Fruit fly (Drosophila melanogaster) whole organism, wandering third instar larva: ENCODE data around the gene spdi.

Experiments
- CG9705 ChIP-seq: fragments of 200-800 bp; sonication (Bioruptor generic); optimal IDR thresholded peaks from 2 replicates; lab custom pipeline; 2018; ENCODE audit warnings: missing biosample characterization, mild to moderate bottlenecking, missing genetic modification characterization
- CrebA ChIP-seq: fragments of 200-800 bp; sonication (Bioruptor generic); optimal IDR thresholded peaks from 2 replicates; lab custom pipeline; 2016; ENCODE audit warnings: missing biosample characterization, mild to moderate bottlenecking, missing genetic modification characterization, borderline replicate concordance
- Dfd ChIP-seq: fragments of >200 bp; optimal IDR thresholded peaks from 2 replicates; lab custom pipeline; 2017; ENCODE audit warnings: missing biosample characterization, missing genetic modification characterization
- Dif ChIP-seq: fragments of 200-275, 200-300 bp; sonication (Bioruptor generic); optimal IDR thresholded peaks from 2 replicates; lab custom pipeline; 2018; ENCODE audit warnings: missing biosample characterization, missing genetic modification characterization; ENCODE audit not compliant: partially characterized antibody
- GATAd ChIP-seq: sonication (Bioruptor generic); optimal IDR thresholded peaks from 2 replicates; lab custom pipeline; 2016; ENCODE audit warnings: missing biosample characterization, missing genetic modification characterization
- Hnf4 ChIP-seq: fragments of 200-800 bp; sonication (Bioruptor generic); optimal IDR thresholded peaks from 2 replicates; lab custom pipeline; 2016; ENCODE audit warnings: missing biosample characterization, mild to moderate bottlenecking, missing genetic modification characterization
- Hr83 ChIP-seq: fragments of 200-300 bp; sonication (Bioruptor generic); optimal IDR thresholded peaks from 2 replicates; lab custom pipeline; 2016; ENCODE audit warnings: missing biosample characterization, mild to moderate bottlenecking, missing genetic modification characterization, moderate library complexity; ENCODE audit not compliant: poor library complexity, severe bottlenecking
- Jra ChIP-seq: sonication (Bioruptor generic); optimal IDR thresholded peaks from 2 replicates; lab custom pipeline; 2016; ENCODE audit warnings: missing biosample characterization, missing genetic modification characterization
- Mio ChIP-seq: sonication (Bioruptor generic); optimal IDR thresholded peaks from 2 replicates; lab custom pipeline; 2016; ENCODE audit warnings: missing biosample characterization, missing genetic modification characterization
- Myc ChIP-seq: fragments of >200 bp; optimal IDR thresholded peaks from 2 replicates; lab custom pipeline; 2017
- N ChIP-seq: fragments of >200 bp; optimal IDR thresholded peaks from 2 replicates; lab custom pipeline; 2018; ENCODE audit warnings: missing biosample characterization, missing external identifiers, missing genetic modification characterization
- OdsH ChIP-seq: fragments of 200-800 bp; sonication (Bioruptor generic); optimal IDR thresholded peaks from 2 replicates; lab custom pipeline; 2016; ENCODE audit warnings: missing biosample characterization, mild to moderate bottlenecking, missing genetic modification characterization
- Rel ChIP-seq, 2 experiments: fragments of 200-800 bp; sonication (Bioruptor generic) in 1 of 2; optimal IDR thresholded peaks; 2 replicates in 1 of 2; 3 replicates in 1 of 2; lab custom pipeline; 2016 to 2019; ENCODE audit warnings: mild to moderate bottlenecking in 2 of 2, missing biosample characterization in 2 of 2, missing genetic modification characterization in 2 of 2, moderate library complexity in 1 of 2
- Sp1 ChIP-seq: fragments of 200-800 bp; sonication (Bioruptor generic); optimal IDR thresholded peaks from 3 replicates; lab custom pipeline; 2019; ENCODE audit warnings: missing biosample characterization, mild to moderate bottlenecking, missing genetic modification characterization, moderate library complexity
- br ChIP-seq: fragments of 200-800 bp; sonication (Bioruptor generic); optimal IDR thresholded peaks from 2 replicates; lab custom pipeline; 2016; ENCODE audit warnings: missing biosample characterization, missing genetic modification characterization
- dl ChIP-seq, 2 experiments: fragments of 175-275, 200-275 bp in 1 of 2; fragments of 200-275 bp in 1 of 2; sonication (Bioruptor generic); optimal IDR thresholded peaks; lab custom pipeline; 2018; ENCODE audit warnings: mild to moderate bottlenecking in 2 of 2, missing biosample characterization in 2 of 2, missing genetic modification characterization in 2 of 2, moderate library complexity in 2 of 2; ENCODE audit not compliant: partially characterized antibody in 2 of 2, insufficient read depth in 1 of 2
- dmrt93B ChIP-seq: fragments of 200-800 bp; sonication (Bioruptor generic); optimal IDR thresholded peaks from 2 replicates; lab custom pipeline; 2018; ENCODE audit warnings: missing biosample characterization, mild to moderate bottlenecking, missing genetic modification characterization
- dsf ChIP-seq: sonication (Bioruptor generic); optimal IDR thresholded peaks from 2 replicates; lab custom pipeline; 2016; ENCODE audit warnings: missing biosample characterization, missing genetic modification characterization, borderline replicate concordance
- ey ChIP-seq: fragments of 200-800 bp; sonication (Bioruptor generic); optimal IDR thresholded peaks from 2 replicates; lab custom pipeline; 2016; ENCODE audit warnings: missing biosample characterization, missing genetic modification characterization
- foxo ChIP-seq, 2 experiments: fragments of 200-800 bp; sonication (Bioruptor generic); optimal IDR thresholded peaks; 2 replicates in 1 of 2; 3 replicates in 1 of 2; lab custom pipeline; 2016 to 2017; ENCODE audit warnings: missing biosample characterization in 2 of 2, missing genetic modification characterization in 2 of 2
- fru ChIP-seq: fragments of 200-800 bp; sonication (Bioruptor generic); optimal IDR thresholded peaks from 3 replicates; lab custom pipeline; 2016; ENCODE audit warnings: missing biosample characterization, mild to moderate bottlenecking, missing genetic modification characterization
- h ChIP-seq: fragments of 200-800 bp; sonication (Bioruptor generic); optimal IDR thresholded peaks from 3 replicates; lab custom pipeline; 2016; ENCODE audit warnings: missing biosample characterization, mild to moderate bottlenecking, missing genetic modification characterization
- jim ChIP-seq: fragments of 175-275, 200-325 bp; sonication (Bioruptor generic); optimal IDR thresholded peaks from 2 replicates; lab custom pipeline; 2016; ENCODE audit warnings: missing biosample characterization, mild to moderate bottlenecking, missing genetic modification characterization
- lola ChIP-seq: fragments of >200 bp; optimal IDR thresholded peaks from 2 replicates; lab custom pipeline; 2017; ENCODE audit warnings: missing biosample characterization, missing genetic modification characterization
- pan ChIP-seq: fragments of >200 bp; optimal IDR thresholded peaks from 2 replicates; lab custom pipeline; 2017
- rgr ChIP-seq: fragments of 200-800 bp; sonication (Bioruptor generic); optimal IDR thresholded peaks from 3 replicates; lab custom pipeline; 2016; ENCODE audit warnings: missing biosample characterization, mild to moderate bottlenecking, missing genetic modification characterization
- sage ChIP-seq: fragments of 200-800 bp; sonication (Bioruptor generic); optimal IDR thresholded peaks from 2 replicates; lab custom pipeline; 2016; ENCODE audit warnings: missing biosample characterization, mild to moderate bottlenecking, missing genetic modification characterization
- sv ChIP-seq: fragments of 200-800 bp; sonication (Bioruptor generic); optimal IDR thresholded peaks from 3 replicates; lab custom pipeline; 2016; ENCODE audit warnings: missing biosample characterization, missing genetic modification characterization
- tai ChIP-seq: sonication (Bioruptor generic); optimal IDR thresholded peaks from 2 replicates; lab custom pipeline; 2016; ENCODE audit warnings: missing biosample characterization, missing genetic modification characterization

Gene spdi

dm6 chrX:619220-620101, 534 bp downstream of the spdi start:
- no peak for TF ChIP-seq h (GFP tag; lab: Kevin White, UChicago)
- no peak for TF ChIP-seq Dif (GFP tag; lab: Kevin White, UChicago)
- no peak for TF ChIP-seq Rel (GFP tag; optimal IDR thresholded peaks at IDR 0.05; lab: Kevin White, UChicago)
- no peak for TF ChIP-seq Rel (tag; optimal IDR thresholded peaks at IDR 0.05; lab: Kevin White, UChicago)
- no peak for TF ChIP-seq ey (GFP tag; lab: Kevin White, UChicago)
- no peak for TF ChIP-seq sv (GFP tag; lab: Kevin White, UChicago)
- TF ChIP-seq N (GFP tag; lab: Kevin White, UChicago): peak; percentile 11
- TF ChIP-seq fru: no peak

- TF ChIP-seq Dfd: no peak
- TF ChIP-seq dmrt93B (GFP tag; lab: Kevin White, UChicago): no peak
- no peak for TF ChIP-seq Rel (GFP tag; optimal IDR thresholded peaks at IDR 0.05; lab: Kevin White, UChicago)
- TF ChIP-seq Rel (tag; optimal IDR thresholded peaks at IDR 0.05; lab: Kevin White, UChicago): no peak
- TF ChIP-seq CrebA (GFP tag; lab: Kevin White, UChicago): no peak
- no peak for TF ChIP-seq br
- peak in 1 of 2 experiments; percentile 1 for TF ChIP-seq foxo (GFP tag; optimal IDR thresholded peaks at IDR 0.05; lab: Kevin White, UChicago)
- TF ChIP-seq rgr: no peak
- TF ChIP-seq pan (lab: Kevin White, UChicago): no peak
- no peak for TF ChIP-seq lola (GFP tag; lab: Kevin White, UChicago)
- TF ChIP-seq sv (GFP tag; lab: Kevin White, UChicago): peak; percentile 38
- no peak for TF ChIP-seq Sp1 (GFP tag; lab: Kevin White, UChicago)
Measured at dm6 chrX:618583-618982, 1.4 kb downstream of the spdi start.

- TF ChIP-seq sage (GFP tag; lab: Kevin White, UChicago): no peak
- peak; percentile 40 for TF ChIP-seq Hr83 (GFP tag; lab: Kevin White, UChicago)
- peak; percentile 62 for TF ChIP-seq Hnf4 (GFP tag; lab: Kevin White, UChicago)
- TF ChIP-seq sv (GFP tag; lab: Kevin White, UChicago): peak; percentile 18
- no peak for TF ChIP-seq Sp1 (GFP tag; lab: Kevin White, UChicago)
- peak; percentile 29 for TF ChIP-seq h (GFP tag; lab: Kevin White, UChicago)
- TF ChIP-seq foxo (GFP tag; optimal IDR thresholded peaks at IDR 0.05; lab: Kevin White, UChicago): peak in 1 of 2 experiments; percentile 30
Measured at dm6 chrX:617477-617795, 2.6 kb downstream of the spdi start.

- TF ChIP-seq fru: peak; percentile 10
- TF ChIP-seq N (GFP tag; lab: Kevin White, UChicago): peak; percentile 3
- TF ChIP-seq Jra (GFP tag; lab: Kevin White, UChicago): peak; percentile 23
- TF ChIP-seq Myc (lab: Kevin White, UChicago): no peak
- no peak for TF ChIP-seq lola (GFP tag; lab: Kevin White, UChicago)
- peak; percentile 2 for TF ChIP-seq OdsH
- TF ChIP-seq Rel (GFP tag; optimal IDR thresholded peaks at IDR 0.05; lab: Kevin White, UChicago): no peak
- TF ChIP-seq Rel (tag; optimal IDR thresholded peaks at IDR 0.05; lab: Kevin White, UChicago): peak; percentile 81
- peak; percentile 34 for TF ChIP-seq br
- TF ChIP-seq CG9705 (GFP tag; lab: Kevin White, UChicago): no peak
Measured at dm6 chrX:616761-617476, 3.1 kb downstream of the spdi start.

- TF ChIP-seq sv (GFP tag; lab: Kevin White, UChicago) (no peak), Mio (GFP tag; lab: Kevin White, UChicago) (no peak), sage (GFP tag; lab: Kevin White, UChicago) (no peak), jim (GFP tag; lab: Kevin White, UChicago) (no peak), CG9705 (GFP tag; lab: Kevin White, UChicago) (no peak)
Measured at dm6 chrX:610048-610447, 9.9 kb downstream of the spdi start.

- TF ChIP-seq Hr83 (GFP tag; lab: Kevin White, UChicago) (no peak), pan (lab: Kevin White, UChicago) (no peak), Myc (lab: Kevin White, UChicago) (no peak), dsf (GFP tag; lab: Kevin White, UChicago) (no peak), Dif (GFP tag; lab: Kevin White, UChicago) (no peak), OdsH (no peak), Hnf4 (GFP tag; lab: Kevin White, UChicago) (no peak), dl (GFP tag; optimal IDR thresholded peaks at IDR 0.05; lab: Kevin White, UChicago; ENCODE audit: insufficient read depth in 1 of 2, partially characterized antibody in 2 of 2) (no peak), tai (GFP tag; lab: Kevin White, UChicago) (no peak), GATAd (GFP tag; lab: Kevin White, UChicago) (no peak), CrebA (GFP tag; lab: Kevin White, UChicago) (no peak), Mio (GFP tag; lab: Kevin White, UChicago) (no peak)
Measured at dm6 chrX:601984-602383, 18.0 kb downstream of the spdi start.
